Worm (Caenorhabditis elegans): ENCODE measurements around the gene ZC518.8.

DNA sequence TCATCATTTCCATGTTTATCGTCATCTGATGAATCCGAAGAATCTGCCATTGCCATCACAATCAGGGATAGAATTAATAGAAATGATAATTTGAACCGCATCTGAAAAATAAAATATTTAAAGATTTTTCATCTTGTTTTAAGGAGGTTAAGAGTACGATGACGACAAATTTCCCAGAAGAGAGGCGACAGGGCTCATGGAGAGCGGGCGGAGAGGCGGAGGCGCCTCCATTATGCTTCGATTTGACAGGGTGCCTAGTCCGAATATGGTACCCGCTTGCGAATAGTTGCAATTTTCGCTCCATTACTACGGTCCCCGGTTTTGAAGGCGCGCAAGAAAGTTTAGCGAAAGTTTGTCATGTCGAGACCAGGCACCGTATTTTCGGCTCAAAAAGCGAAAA lies 23.4 kb upstream of the ZC518.8 start, which contains the start of gene F28D1.6:
- TF ChIP-seq him-1 (tag; optimal IDR thresholded peaks at IDR 0.05), result no peak
- no peak for TF ChIP-seq dao-5 (tag; optimal IDR thresholded peaks at IDR 0.05)
